Worm (Caenorhabditis elegans) whole organism, early embryonic: ENCODE data around the gene cyb-1.

Experiments used
- F13C5.2 ChIP-seq: sonication (generic microtip); optimal IDR thresholded peaks from 2 replicates; lab custom pipeline; 2017; ENCODE audit warnings: mild to moderate bottlenecking, missing genetic modification characterization, inconsistent platforms, missing compliant biosample characterization
- hmg-4 ChIP-seq: fragments of 200-800 bp; sonication (Bioruptor generic); optimal IDR thresholded peaks from 2 replicates; lab custom pipeline; 2018; ENCODE audit warnings: mild to moderate bottlenecking, missing genetic modification characterization, missing compliant biosample characterization
- tbx-11 ChIP-seq: fragments of 200-800 bp; sonication (Bioruptor generic); IDR thresholded peaks from 2 replicates; pipeline ENCODE4 v1.3.6; 2022; ENCODE audit warnings: missing genetic modification characterization, missing compliant biosample characterization

DNA sequence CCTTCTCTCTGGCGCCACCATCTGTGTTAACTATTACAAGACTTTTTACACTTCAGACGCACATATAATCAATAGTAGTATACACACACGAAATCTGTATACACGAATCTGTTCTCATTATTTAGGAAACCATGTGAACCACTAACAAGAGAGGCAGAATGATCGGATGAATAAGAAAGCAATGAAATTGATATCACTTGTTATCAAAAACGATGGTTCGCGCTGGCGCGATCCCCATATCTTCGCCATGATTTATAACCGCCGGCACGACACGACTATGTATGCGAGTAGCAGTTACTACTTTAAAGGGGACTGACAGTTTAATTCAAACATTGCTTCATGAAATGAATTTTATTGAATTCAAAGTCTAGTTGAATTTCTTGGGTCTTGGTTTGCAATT lies 46.3 kb downstream of the cyb-1 start:
- TF ChIP-seq F13C5.2 (tag; lab: Kevin White, UChicago) (no peak), hmg-4 (no peak), tbx-11 (GFP tag; lab: Robert Waterston, UW) (no peak)
